Worm (Caenorhabditis elegans) whole organism, L3 larva: ENCODE results near the gene srh-78.

ENCODE experiments used
- R02D3.7 ChIP-seq: fragments of 150-350 bp; optimal IDR thresholded peaks from 2 replicates; lab custom pipeline; 2014; ENCODE audit warnings: missing biosample characterization, missing genetic modification characterization
- aly-2 ChIP-seq: fragments of 150-350 bp; optimal IDR thresholded peaks from 2 replicates; lab custom pipeline; 2014; ENCODE audit warnings: missing biosample characterization, missing genetic modification characterization
- ama-1 ChIP-seq: fragments of 150-350 bp; optimal IDR thresholded peaks from 2 replicates; lab custom pipeline; 2018
- ceh-16 ChIP-seq: sonication (generic microtip); optimal IDR thresholded peaks from 2 replicates; lab custom pipeline; 2017; ENCODE audit warnings: missing biosample characterization, missing genetic modification characterization
- ceh-82 ChIP-seq: fragments of 150-350 bp; optimal IDR thresholded peaks from 2 replicates; lab custom pipeline; 2014; ENCODE audit warnings: missing biosample characterization, missing genetic modification characterization
- ceh-9 ChIP-seq: sonication (generic microtip); optimal IDR thresholded peaks from 2 replicates; lab custom pipeline; 2018; ENCODE audit warnings: missing biosample characterization, missing genetic modification characterization
- daf-12 ChIP-seq: fragments of 150-350 bp; optimal IDR thresholded peaks from 2 replicates; lab custom pipeline; 2014; ENCODE audit warnings: missing biosample characterization, missing genetic modification reagents, missing genetic modification characterization
- elt-1 ChIP-seq: fragments of 150-350 bp; optimal IDR thresholded peaks from 2 replicates; lab custom pipeline; 2014; ENCODE audit warnings: missing biosample characterization, missing genetic modification characterization
- elt-2 ChIP-seq: sonication (generic microtip); optimal IDR thresholded peaks from 2 replicates; lab custom pipeline; 2016; ENCODE audit warnings: missing genetic modification reagents, mild to moderate bottlenecking, missing genetic modification characterization, missing compliant biosample characterization
- fkh-10 ChIP-seq: sonication (generic microtip); optimal IDR thresholded peaks from 2 replicates; lab custom pipeline; 2017; ENCODE audit warnings: missing biosample characterization, missing genetic modification reagents, missing genetic modification characterization
- fkh-2 ChIP-seq: fragments of 150-350 bp; optimal IDR thresholded peaks from 2 replicates; lab custom pipeline; 2014; ENCODE audit warnings: missing biosample characterization, missing genetic modification reagents, missing genetic modification characterization
- hmg-11 ChIP-seq: sonication (generic microtip); optimal IDR thresholded peaks from 2 replicates; lab custom pipeline; 2016; ENCODE audit warnings: missing genetic modification characterization, missing compliant biosample characterization
- lin-15B ChIP-seq: fragments of 150-350 bp; optimal IDR thresholded peaks from 2 replicates; lab custom pipeline; 2014; ENCODE audit warnings: missing biosample characterization, missing genetic modification characterization
- lin-39 ChIP-seq: fragments of 150-350 bp; optimal IDR thresholded peaks from 2 replicates; lab custom pipeline; 2018; ENCODE audit warnings: missing biosample characterization, missing genetic modification reagents, missing genetic modification characterization
- lsy-12 ChIP-seq: sonication (generic microtip); optimal IDR thresholded peaks from 2 replicates; lab custom pipeline; 2016; ENCODE audit warnings: mild to moderate bottlenecking, missing genetic modification characterization, missing compliant biosample characterization
- mdl-1 ChIP-seq: fragments of 150-350 bp; optimal IDR thresholded peaks from 2 replicates; lab custom pipeline; 2014; ENCODE audit warnings: missing biosample characterization, missing genetic modification characterization
- mml-1 ChIP-seq: fragments of 150-350 bp; sonication (generic microtip); optimal IDR thresholded peaks from 3 replicates; lab custom pipeline; 2014; ENCODE audit warnings: missing biosample characterization, missing genetic modification characterization
- nfya-1 ChIP-seq: sonication (generic microtip); optimal IDR thresholded peaks from 2 replicates; lab custom pipeline; 2017; ENCODE audit warnings: missing genetic modification characterization, mild to moderate bottlenecking, missing compliant biosample characterization, antibody characterized with exemption, moderate library complexity; ENCODE audit not compliant: insufficient read depth
- nhr-11 ChIP-seq: fragments of 150-350 bp; optimal IDR thresholded peaks from 2 replicates; lab custom pipeline; 2014; ENCODE audit warnings: missing biosample characterization, missing genetic modification characterization
- nhr-12 ChIP-seq: fragments of 150-350 bp; optimal IDR thresholded peaks from 2 replicates; lab custom pipeline; 2014; ENCODE audit warnings: missing biosample characterization, missing genetic modification characterization
- nhr-25 ChIP-seq: sonication (generic microtip); optimal IDR thresholded peaks from 2 replicates; lab custom pipeline; 2017; ENCODE audit warnings: missing biosample characterization, missing genetic modification characterization
- nhr-28 ChIP-seq: fragments of 150-350 bp; optimal IDR thresholded peaks from 2 replicates; lab custom pipeline; 2014; ENCODE audit warnings: missing biosample characterization, missing genetic modification characterization
- nhr-43 ChIP-seq: sonication (generic microtip); optimal IDR thresholded peaks from 2 replicates; lab custom pipeline; 2016; ENCODE audit warnings: mild to moderate bottlenecking, missing genetic modification characterization, missing compliant biosample characterization; ENCODE audit not compliant: poor library complexity, severe bottlenecking
- nhr-67 ChIP-seq: fragments of 150-350 bp; optimal IDR thresholded peaks from 2 replicates; lab custom pipeline; 2014; ENCODE audit warnings: missing biosample characterization, missing genetic modification characterization
- nhr-77 ChIP-seq: fragments of 150-350 bp; optimal IDR thresholded peaks from 2 replicates; lab custom pipeline; 2014; ENCODE audit warnings: missing biosample characterization, missing genetic modification characterization
- pha-4 ChIP-seq: fragments of 150-350 bp; optimal IDR thresholded peaks from 2 replicates; lab custom pipeline; 2014; ENCODE audit warnings: missing biosample characterization, missing genetic modification reagents, missing genetic modification characterization
- pqm-1 ChIP-seq: fragments of 150-350 bp; optimal IDR thresholded peaks from 2 replicates; lab custom pipeline; 2017; ENCODE audit warnings: missing biosample characterization, missing genetic modification characterization, inconsistent platforms
- snpc-4 ChIP-seq: fragments of 150-350 bp; optimal IDR thresholded peaks from 2 replicates; lab custom pipeline; 2014; ENCODE audit warnings: missing biosample characterization, missing genetic modification characterization
- tbx-2 ChIP-seq: sonication (generic microtip); optimal IDR thresholded peaks from 2 replicates; lab custom pipeline; 2016; ENCODE audit warnings: mild to moderate bottlenecking, missing genetic modification characterization, missing compliant biosample characterization
- unc-39 ChIP-seq: sonication (generic microtip); optimal IDR thresholded peaks from 4 replicates; lab custom pipeline; 2017; ENCODE audit warnings: missing biosample characterization, missing genetic modification characterization
- unc-62 ChIP-seq: fragments of 150-350 bp; sonication (generic microtip); optimal IDR thresholded peaks from 4 replicates; lab custom pipeline; 2014; ENCODE audit warnings: missing biosample characterization, missing genetic modification reagents, missing genetic modification characterization
- zag-1 ChIP-seq: fragments of 150-350 bp; optimal IDR thresholded peaks from 2 replicates; lab custom pipeline; 2014; ENCODE audit warnings: missing biosample characterization, missing genetic modification characterization
- ztf-4 ChIP-seq: fragments of 150-350 bp; optimal IDR thresholded peaks from 2 replicates; lab custom pipeline; 2014; ENCODE audit warnings: missing biosample characterization, missing genetic modification characterization

Gene srh-78

ce11 chrV:247576-247975, 30.6 kb downstream of the srh-78 start:
- TF ChIP-seq ceh-9 (tag; lab: Kevin White, UChicago) (no peak), nfya-1 (tag; lab: Kevin White, UChicago) (peak; percentile 81)

ce11 chrV:248636-249035, 31.7 kb downstream of the srh-78 start:
- TF ChIP-seq nhr-11 (no peak), daf-12 (tag; lab: Kevin White, UChicago) (no peak), lin-15B (tag; lab: Kevin White, UChicago) (no peak), nhr-28 (tag; lab: Kevin White, UChicago) (no peak), elt-1 (tag; lab: Kevin White, UChicago) (no peak), unc-39 (tag; lab: Kevin White, UChicago) (no peak), nhr-67 (no peak), fkh-10 (no peak), zag-1 (no peak), pqm-1 (tag; lab: Kevin White, UChicago) (no peak), nhr-12 (no peak), tbx-2 (no peak), R02D3.7 (no peak), ceh-16 (tag; lab: Kevin White, UChicago) (no peak)

ce11 chrV:251652-252051, 34.7 kb downstream of the srh-78 start, which contains the start of gene oac-39:
Gene oac-39, minus strand, starts transcription at chrV:251752.
- TF ChIP-seq aly-2 (tag; lab: Kevin White, UChicago) (no peak), snpc-4 (no peak)

ce11 chrV:254591-254990, 37.6 kb downstream of the srh-78 start, which contains the start of gene str-121:
Gene str-121, minus strand, starts transcription at chrV:254691.
- TF ChIP-seq fkh-2 (tag; lab: Kevin White, UChicago): no peak
- no peak for TF ChIP-seq unc-39 (tag; lab: Kevin White, UChicago)
- TF ChIP-seq elt-1 (tag; lab: Kevin White, UChicago): no peak
- no peak for TF ChIP-seq tbx-2
- no peak for TF ChIP-seq ama-1 (lab: Kevin White, UChicago)
- no peak for TF ChIP-seq lin-39 (tag; lab: Kevin White, UChicago)
- no peak for TF ChIP-seq fkh-10
- no peak for TF ChIP-seq nhr-77
- no peak for TF ChIP-seq unc-62
- no peak for TF ChIP-seq nhr-11
- TF ChIP-seq nhr-43 (tag; lab: Kevin White, UChicago): no peak
- no peak for TF ChIP-seq pha-4
- TF ChIP-seq mdl-1: no peak
- TF ChIP-seq elt-2 (tag; lab: Kevin White, UChicago): no peak
- TF ChIP-seq zag-1: no peak
- TF ChIP-seq pqm-1 (tag; lab: Kevin White, UChicago): no peak
- no peak for TF ChIP-seq lsy-12
- TF ChIP-seq ztf-4: no peak

- TF ChIP-seq nhr-67 (no peak), nfya-1 (tag; lab: Kevin White, UChicago) (no peak), ceh-82 (tag; lab: Kevin White, UChicago) (no peak), nhr-11 (no peak), elt-1 (tag; lab: Kevin White, UChicago) (no peak), nhr-25 (no peak)
Observed at ce11 chrV:258730-259129, 41.8 kb downstream of the srh-78 start, which contains the start of gene nhr-204. Gene nhr-204, minus strand, starts transcription at chrV:258830.

ce11 chrV:260334-260733, 43.4 kb downstream of the srh-78 start:
- TF ChIP-seq mml-1: no peak
- TF ChIP-seq pha-4: peak; percentile 53
- peak; percentile 4 for TF ChIP-seq hmg-11 (tag; lab: Kevin White, UChicago)
